Worm (Caenorhabditis elegans) whole organism, mixed stage, embryonic: ENCODE results near the gene Y41C4A.6.

ENCODE experiments used
- blmp-1 ChIP-seq: fragments of 150-350 bp; optimal IDR thresholded peaks from 2 replicates; lab custom pipeline; 2014; ENCODE audit warnings: missing biosample characterization, missing genetic modification characterization
- cnd-1 ChIP-seq: fragments of 200-800 bp; sonication (Bioruptor generic); optimal IDR thresholded peaks from 2 replicates; lab custom pipeline; 2018; ENCODE audit warnings: mild to moderate bottlenecking, missing genetic modification characterization, missing compliant biosample characterization
- elt-3 ChIP-seq: fragments of 150-350 bp; optimal IDR thresholded peaks from 2 replicates; lab custom pipeline; 2014; ENCODE audit warnings: missing biosample characterization, missing genetic modification characterization
- lin-13 ChIP-seq: fragments of 150-350 bp; optimal IDR thresholded peaks from 2 replicates; lab custom pipeline; 2014; ENCODE audit warnings: missing biosample characterization, missing genetic modification characterization
- lsy-2 ChIP-seq: fragments of 150-350 bp; optimal IDR thresholded peaks from 2 replicates; lab custom pipeline; 2014; ENCODE audit warnings: missing biosample characterization, missing genetic modification characterization
- mep-1 ChIP-seq: fragments of 150-350 bp; optimal IDR thresholded peaks from 2 replicates; lab custom pipeline; 2017; ENCODE audit warnings: missing biosample characterization, missing genetic modification reagents, missing genetic modification characterization, inconsistent platforms
- nhr-237 ChIP-seq: fragments of 150-350 bp; optimal IDR thresholded peaks from 2 replicates; lab custom pipeline; 2014; ENCODE audit warnings: missing biosample characterization, missing genetic modification characterization
- pha-4 ChIP-seq: fragments of 150-350 bp; optimal IDR thresholded peaks from 2 replicates; lab custom pipeline; 2018; ENCODE audit warnings: missing biosample characterization, missing genetic modification reagents, missing genetic modification characterization
- snpc-4 ChIP-seq: fragments of 150-350 bp; optimal IDR thresholded peaks from 2 replicates; lab custom pipeline; 2014; ENCODE audit warnings: missing biosample characterization, missing genetic modification characterization
- unc-39 ChIP-seq: fragments of 150-350 bp; optimal IDR thresholded peaks from 2 replicates; lab custom pipeline; 2014; ENCODE audit warnings: missing biosample characterization, missing genetic modification characterization
- unc-62 ChIP-seq: fragments of 150-350 bp; optimal IDR thresholded peaks from 2 replicates; lab custom pipeline; 2014; ENCODE audit warnings: missing biosample characterization, missing genetic modification reagents, missing genetic modification characterization
- ztf-11 ChIP-seq: fragments of 150-350 bp; optimal IDR thresholded peaks from 2 replicates; lab custom pipeline; 2014; ENCODE audit warnings: missing biosample characterization, missing genetic modification characterization

DNA sequence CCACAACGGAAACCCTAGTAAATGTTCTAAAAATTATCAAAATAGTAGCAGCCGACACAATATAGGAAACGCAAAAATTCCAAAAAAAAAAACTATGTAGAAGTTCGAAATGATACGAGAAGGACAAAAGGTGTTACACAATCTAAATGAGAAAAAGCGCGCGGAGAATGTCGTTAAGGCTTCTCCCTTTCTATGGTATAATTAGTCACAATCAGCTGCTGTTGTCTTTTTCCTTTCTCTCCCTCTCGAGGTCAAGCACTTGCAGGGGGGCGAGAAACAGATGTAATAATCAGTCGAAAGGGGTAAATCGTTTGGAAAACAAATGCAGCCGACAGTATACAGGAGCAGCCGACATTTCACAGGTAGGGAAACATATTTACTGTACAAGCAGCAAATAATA lies 35.1 kb downstream of the Y41C4A.6 start:
- TF ChIP-seq cnd-1 (tag; lab: Kevin White, UChicago) (no peak), elt-3 (tag; lab: Kevin White, UChicago) (no peak), snpc-4 (no peak), lin-13 (tag; lab: Kevin White, UChicago) (no peak), ztf-11 (tag; lab: Kevin White, UChicago) (no peak), mep-1 (tag; lab: Kevin White, UChicago) (no peak), nhr-237 (no peak), pha-4 (no peak), unc-39 (tag; lab: Kevin White, UChicago) (no peak), blmp-1 (tag; lab: Kevin White, UChicago) (no peak), lsy-2 (tag; lab: Kevin White, UChicago) (no peak), unc-62 (no peak)
